Worm (Caenorhabditis elegans): ENCODE results near the gene K11G12.6.
A peak's percentile ranks its signal among the peaks of the same experiment; 100 is the strongest.

K11G12.6 gene

DNA sequence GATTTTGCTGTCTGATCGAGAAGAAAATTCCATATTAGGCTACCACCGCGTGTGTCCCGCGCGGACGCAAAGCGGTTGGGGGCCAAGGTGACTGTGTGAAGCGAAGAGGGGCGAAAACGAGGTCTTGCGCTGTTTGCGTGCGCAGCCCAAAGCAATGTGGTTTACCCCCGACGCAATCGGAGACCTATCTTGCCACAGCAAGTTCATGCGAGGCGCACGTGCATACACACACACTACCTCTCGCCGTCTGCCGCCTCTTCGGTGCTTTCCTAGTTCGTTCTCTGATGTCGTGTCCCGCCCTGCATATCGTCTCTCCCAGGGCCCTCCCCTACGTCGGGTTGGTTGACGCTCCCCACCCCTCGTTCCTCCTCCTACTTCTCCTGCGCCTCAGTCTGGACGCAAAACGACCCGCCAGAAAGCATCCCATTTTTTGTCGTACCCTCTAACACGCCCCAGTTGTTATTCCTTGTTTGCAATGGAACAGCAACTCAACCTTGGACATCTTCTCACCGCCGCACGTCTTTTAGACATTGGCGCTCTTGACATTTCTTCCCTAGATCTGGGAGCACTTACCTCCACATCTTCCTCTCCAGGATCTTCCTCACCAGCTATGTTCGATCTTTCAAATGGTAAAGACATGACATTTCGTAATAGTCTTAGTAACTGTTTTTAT, 12.7 kb upstream of the K11G12.6 start, which contains the start of gene mdl-1 (continued):
- TF ChIP-seq B0019.2 (GFP tag; conservative IDR thresholded peaks at IDR 0.05) (no peak), mel-28 (tag; optimal IDR thresholded peaks at IDR 0.05; ENCODE audit: borderline replicate concordance) (no peak), cebp-2 (GFP tag; IDR thresholded peaks at IDR 0.05) (0 out of 2 replicates have a peak, but pooled peaks have one; percentile 54), ztf-3 (GFP tag; optimal IDR thresholded peaks at IDR 0.05) (no peak), ztf-22 (GFP tag; optimal IDR thresholded peaks at IDR 0.05) (peak; percentile 64), lir-1 (GFP tag; conservative IDR thresholded peaks at IDR 0.05) (peak; percentile 30; the same call in 1 of the 2 replicates), tlf-1 (GFP tag; optimal IDR thresholded peaks at IDR 0.05) (peak; percentile 66), C06A6.2 (GFP tag; conservative IDR thresholded peaks at IDR 0.05) (peak; percentile 48; the same call in 1 of the 2 replicates), zim-3 (tag; optimal IDR thresholded peaks at IDR 0.05) (peak; percentile 4), F33H1.4 (GFP tag; IDR thresholded peaks at IDR 0.05) (no peak), die-1 (tag; optimal IDR thresholded peaks at IDR 0.05) (no peak), Y53G8AR.9 (GFP tag; conservative IDR thresholded peaks at IDR 0.05) (0 out of 2 replicates have a peak, but pooled peaks have one; percentile 7), atf-7 (tag; optimal IDR thresholded peaks at IDR 0.05) (peak; percentile 51), snpc-1.1 (tag; optimal IDR thresholded peaks at IDR 0.05; ENCODE audit: insufficient read depth) (no peak), madf-8 (GFP tag; conservative IDR thresholded peaks at IDR 0.05) (no peak), tbx-9 (tag; optimal IDR thresholded peaks at IDR 0.05; ENCODE audit: borderline replicate concordance) (no peak), gei-17 (GFP tag; optimal IDR thresholded peaks at IDR 0.05) (peak; percentile 65), rpc-1 (optimal IDR thresholded peaks at IDR 0.05) (no peak), rpc-1 (tag; optimal IDR thresholded peaks at IDR 0.05) (no peak), K12H6.12 (tag; optimal IDR thresholded peaks at IDR 0.05) (peak; percentile 92), somi-1 (GFP tag; optimal IDR thresholded peaks at IDR 0.05) (peak; percentile 72), unc-130 (GFP tag; optimal IDR thresholded peaks at IDR 0.05) (no peak), lsy-27 (tag; optimal IDR thresholded peaks at IDR 0.05; ENCODE audit: borderline replicate concordance, insufficient read depth) (no peak), F23B12.7 (tag; optimal IDR thresholded peaks at IDR 0.05; ENCODE audit: insufficient read depth) (peak; percentile 70), tbp1 (GFP tag; optimal IDR thresholded peaks at IDR 0.05) (peak; percentile 44), madf-10 (tag; optimal IDR thresholded peaks at IDR 0.05) (no peak), let-607 (tag; optimal IDR thresholded peaks at IDR 0.05) (peak in 1 of 2 experiments; percentile 28), K11D2.4 (GFP tag; IDR thresholded peaks at IDR 0.05) (peak; percentile 69; the same call in 1 of the 2 replicates), ztf-26 (tag; optimal IDR thresholded peaks at IDR 0.05) (peak; percentile 82), cebp-1 (GFP tag; IDR thresholded peaks at IDR 0.05) (peak; percentile 69), cebp-1 (tag; optimal IDR thresholded peaks at IDR 0.05) (peak; percentile 85), T26A5.8 (tag; optimal IDR thresholded peaks at IDR 0.05) (no peak), hmg-1.2 (GFP tag; IDR thresholded peaks at IDR 0.05) (peak; percentile 68), him-1 (tag; optimal IDR thresholded peaks at IDR 0.05) (no peak), nhr-90 (tag; optimal IDR thresholded peaks at IDR 0.05) (no peak), ceh-58 (GFP tag; IDR thresholded peaks at IDR 0.05) (no peak), nfya-1 (tag; optimal IDR thresholded peaks at IDR 0.05; ENCODE audit: borderline replicate concordance, insufficient read depth) (no peak), F57C9.4 (tag; optimal IDR thresholded peaks at IDR 0.05) (no peak), nhr-179 (tag; optimal IDR thresholded peaks at IDR 0.05) (no peak), hrde-1 (tag; optimal IDR thresholded peaks at IDR 0.05; ENCODE audit: borderline replicate concordance) (no peak), B0035.1 (tag; optimal IDR thresholded peaks at IDR 0.05) (no peak), ceh-100 (GFP tag; IDR thresholded peaks at IDR 0.05) (0 out of 2 replicates have a peak, but pooled peaks have one; percentile 18), nfyb-1 (GFP tag; IDR thresholded peaks at IDR 0.05) (peak; percentile 90), F57A8.1 (GFP tag; optimal IDR thresholded peaks at IDR 0.05) (no peak), aptf-3 (GFP tag; IDR thresholded peaks at IDR 0.05) (no peak), zfh-2 (GFP tag; conservative IDR thresholded peaks at IDR 0.05) (peak; percentile 98), B0336.3 (GFP tag; IDR thresholded peaks at IDR 0.05) (no peak)
